Fruit fly (Drosophila melanogaster) whole organism, embryonic: ENCODE results near the gene unc-119.

ENCODE experiments used
- Aef1 ChIP-seq: fragments of 200-800 bp; sonication (Bioruptor generic); IDR thresholded peaks from 3 replicates; pipeline ENCODE4 v1.3.6; 2022; ENCODE audit warnings: missing biosample characterization, missing genetic modification characterization
- B-H1 ChIP-seq: fragments of 200-800 bp; sonication (Bioruptor generic); IDR thresholded peaks from 3 replicates; pipeline ENCODE4 v1.3.6; 2022; ENCODE audit warnings: missing biosample characterization, missing genetic modification characterization
- CG10431 ChIP-seq: fragments of 200-800 bp; sonication (Bioruptor generic); optimal IDR thresholded peaks from 3 replicates; lab custom pipeline; 2018; ENCODE audit warnings: missing biosample characterization, mild to moderate bottlenecking, missing genetic modification characterization
- CG10543 ChIP-seq: fragments of 200-800 bp; sonication (Bioruptor generic); optimal IDR thresholded peaks from 3 replicates; lab custom pipeline; 2017; ENCODE audit warnings: missing biosample characterization, mild to moderate bottlenecking, missing genetic modification characterization, moderate library complexity
- CG11085 ChIP-seq: fragments of 200-800 bp; sonication (Bioruptor generic); IDR thresholded peaks from 2 replicates; pipeline ENCODE4 v1.3.6; 2022; ENCODE audit warnings: missing biosample characterization, missing genetic modification characterization
- CG12071 ChIP-seq: fragments of 200-800 bp; sonication (Bioruptor generic); optimal IDR thresholded peaks from 3 replicates; lab custom pipeline; 2018; ENCODE audit warnings: missing biosample characterization, mild to moderate bottlenecking, missing genetic modification characterization
- CG13424 ChIP-seq: fragments of 200-800 bp; sonication (Bioruptor generic); optimal IDR thresholded peaks from 2 replicates; lab custom pipeline; 2019; ENCODE audit warnings: missing biosample characterization, mild to moderate bottlenecking, missing genetic modification characterization, moderate library complexity
- CG16779 ChIP-seq: fragments of 200-800 bp; sonication (Bioruptor generic); IDR thresholded peaks from 2 replicates; pipeline ENCODE4 v1.3.6; 2022; ENCODE audit warnings: missing biosample characterization, missing genetic modification characterization
- CG16815 ChIP-seq: fragments of 200-800 bp; sonication (Bioruptor generic); optimal IDR thresholded peaks from 3 replicates; lab custom pipeline; 2017; ENCODE audit warnings: missing biosample characterization, mild to moderate bottlenecking, missing genetic modification characterization
- CG17359 ChIP-seq: fragments of 200-800 bp; sonication (Bioruptor generic); optimal IDR thresholded peaks from 3 replicates; lab custom pipeline; 2018; ENCODE audit warnings: missing biosample characterization, mild to moderate bottlenecking, missing genetic modification characterization, moderate library complexity
- CG30431 ChIP-seq: fragments of 200-800 bp; sonication (Bioruptor generic); optimal IDR thresholded peaks from 2 replicates; lab custom pipeline; 2017; ENCODE audit warnings: missing biosample characterization, missing genetic modification characterization
- CG42726 ChIP-seq: fragments of 200-800 bp; sonication (Bioruptor generic); IDR thresholded peaks from 2 replicates; pipeline ENCODE4 v1.3.6; 2022; ENCODE audit warnings: missing biosample characterization, missing genetic modification characterization; ENCODE audit not compliant: partially characterized antibody
- CG5953 ChIP-seq: fragments of 200-800 bp; sonication (Bioruptor generic); IDR thresholded peaks from 2 replicates; pipeline ENCODE4 v1.3.6; 2022; ENCODE audit warnings: missing biosample characterization, missing genetic modification characterization
- CG6683 ChIP-seq: fragments of 200-800 bp; sonication (Bioruptor generic); optimal IDR thresholded peaks from 2 replicates; lab custom pipeline; 2017; ENCODE audit warnings: missing biosample characterization, mild to moderate bottlenecking, missing genetic modification characterization, missing genetic modification reagents
- CG6813 ChIP-seq: fragments of 200-800 bp; sonication (Bioruptor generic); optimal IDR thresholded peaks from 2 replicates; lab custom pipeline; 2017; ENCODE audit warnings: missing biosample characterization, missing genetic modification characterization, mild to moderate bottlenecking, moderate library complexity, missing genetic modification reagents
- CG7786 ChIP-seq: fragments of 200-800 bp; sonication (Bioruptor generic); optimal IDR thresholded peaks from 2 replicates; lab custom pipeline; 2016; ENCODE audit warnings: missing biosample characterization, missing genetic modification characterization
- CG8089 ChIP-seq: fragments of 200-800 bp; sonication (Bioruptor generic); optimal IDR thresholded peaks from 3 replicates; lab custom pipeline; 2016; ENCODE audit warnings: missing biosample characterization, missing genetic modification characterization
- Camta ChIP-seq: fragments of 200-800 bp; sonication (Bioruptor generic); optimal IDR thresholded peaks from 2 replicates; lab custom pipeline; 2016; ENCODE audit warnings: missing biosample characterization, missing genetic modification characterization
- CrebB ChIP-seq: fragments of 200-800 bp; sonication (Bioruptor generic); optimal IDR thresholded peaks from 3 replicates; lab custom pipeline; 2018; ENCODE audit warnings: missing biosample characterization, mild to moderate bottlenecking, missing genetic modification characterization
- Drgx ChIP-seq: fragments of 200-800 bp; sonication (Bioruptor generic); IDR thresholded peaks from 2 replicates; pipeline ENCODE4 v1.3.6; 2022; ENCODE audit warnings: missing biosample characterization, missing genetic modification characterization
- Ets65A ChIP-seq: fragments of 200-800 bp; sonication (Bioruptor generic); peaks from one replicate; lab custom pipeline; 2016; ENCODE audit warnings: missing biosample characterization, missing genetic modification characterization
- HmgZ ChIP-seq: fragments of 200-800 bp; sonication (Bioruptor generic); optimal IDR thresholded peaks from 2 replicates; lab custom pipeline; 2018; ENCODE audit warnings: missing biosample characterization, mild to moderate bottlenecking, missing genetic modification characterization
- Lim3 ChIP-seq: fragments of 200-800 bp; sonication (Bioruptor generic); IDR thresholded peaks from 2 replicates; pipeline ENCODE4 v1.3.6; 2022; ENCODE audit warnings: missing biosample characterization, missing genetic modification characterization
- Med ChIP-seq: fragments of 200-800 bp; sonication (Bioruptor generic); peaks from one replicate; lab custom pipeline; 2016; ENCODE audit warnings: missing biosample characterization, missing genetic modification characterization, mild to moderate bottlenecking, inconsistent platforms, moderate library complexity
- Optix ChIP-seq: fragments of 200-800 bp; sonication (Bioruptor generic); IDR thresholded peaks from 3 replicates; pipeline ENCODE4 v1.3.6; 2022; ENCODE audit warnings: missing biosample characterization, missing genetic modification characterization
- Ptx1 ChIP-seq: fragments of 200-800 bp; sonication (Bioruptor generic); IDR thresholded peaks from 2 replicates; pipeline ENCODE4 v1.3.6; 2022; ENCODE audit warnings: missing biosample characterization, missing genetic modification characterization
- Rfx ChIP-seq: fragments of 200-800 bp; sonication (Bioruptor generic); IDR thresholded peaks from 2 replicates; pipeline ENCODE4 v1.3.6; 2022; ENCODE audit warnings: missing biosample characterization, missing genetic modification characterization
- TFAM ChIP-seq: fragments of 200-800 bp; sonication (Bioruptor generic); optimal IDR thresholded peaks from 2 replicates; lab custom pipeline; 2017; ENCODE audit warnings: missing biosample characterization, missing genetic modification characterization, inconsistent platforms
- cas ChIP-seq: fragments of 200-800 bp; sonication (Bioruptor generic); IDR thresholded peaks from 2 replicates; pipeline ENCODE4 v1.3.6; 2022; ENCODE audit warnings: missing biosample characterization, missing genetic modification characterization
- corto ChIP-seq: fragments of 200-800 bp; sonication (Bioruptor generic); optimal IDR thresholded peaks from 2 replicates; lab custom pipeline; 2016; ENCODE audit warnings: missing biosample characterization, mild to moderate bottlenecking, missing genetic modification characterization, moderate library complexity
- da ChIP-seq: fragments of 200-800 bp; sonication (Bioruptor generic); optimal IDR thresholded peaks from 2 replicates; lab custom pipeline; 2016; ENCODE audit warnings: missing biosample characterization, missing genetic modification characterization
- dysf ChIP-seq: fragments of 200-800 bp; sonication (Bioruptor generic); IDR thresholded peaks from 3 replicates; pipeline ENCODE4 v1.3.6; 2022; ENCODE audit warnings: missing biosample characterization, missing genetic modification characterization
- exex ChIP-seq: fragments of 200-800 bp; sonication (Bioruptor generic); optimal IDR thresholded peaks from 4 replicates; lab custom pipeline; 2018; ENCODE audit warnings: missing biosample characterization, mild to moderate bottlenecking, missing genetic modification characterization, moderate library complexity
- fu2 ChIP-seq: fragments of 200-800 bp; sonication (Bioruptor generic); optimal IDR thresholded peaks from 2 replicates; lab custom pipeline; 2016; ENCODE audit warnings: missing biosample characterization, missing genetic modification characterization
- gce ChIP-seq: fragments of 200-800 bp; sonication (Bioruptor generic); IDR thresholded peaks from 3 replicates; pipeline ENCODE4 v1.3.6; 2022; ENCODE audit warnings: missing biosample characterization, missing genetic modification characterization
- hbn ChIP-seq: fragments of 200-800 bp; sonication (Bioruptor generic); IDR thresholded peaks from 2 replicates; pipeline ENCODE4 v1.3.6; 2022; ENCODE audit warnings: missing biosample characterization, missing genetic modification characterization; ENCODE audit not compliant: partially characterized antibody
- ken ChIP-seq: fragments of 200-800 bp; sonication (Bioruptor generic); IDR thresholded peaks from 3 replicates; pipeline ENCODE4 v1.3.6; 2022; ENCODE audit warnings: missing biosample characterization, missing genetic modification characterization
- nau ChIP-seq: fragments of 200-800 bp; sonication (Bioruptor generic); optimal IDR thresholded peaks from 3 replicates; lab custom pipeline; 2017; ENCODE audit warnings: missing biosample characterization, mild to moderate bottlenecking, missing genetic modification characterization, missing genetic modification reagents
- rib ChIP-seq: fragments of 200-800 bp; sonication (Bioruptor generic); IDR thresholded peaks from 2 replicates; pipeline ENCODE4 v1.3.6; 2022; ENCODE audit warnings: missing biosample characterization, missing genetic modification characterization
- sc ChIP-seq, 3 experiments: fragments of >200 bp in 2 of 3; fragments of 200-800 bp in 1 of 3; sonication (Bioruptor generic) in 1 of 3; optimal IDR thresholded peaks; 2 replicates in 2 of 3; 3 replicates in 1 of 3; lab custom pipeline; 2017; ENCODE audit warnings: mild to moderate bottlenecking in 1 of 3, missing biosample characterization in 1 of 3, missing genetic modification characterization in 1 of 3, missing genetic modification reagents in 1 of 3
- schlank ChIP-seq: fragments of 200-800 bp; sonication (Bioruptor generic); optimal IDR thresholded peaks from 2 replicates; lab custom pipeline; 2018; ENCODE audit warnings: missing biosample characterization, mild to moderate bottlenecking, missing genetic modification characterization
- sr ChIP-seq: fragments of 200-800 bp; sonication (Bioruptor generic); IDR thresholded peaks from 3 replicates; pipeline ENCODE4 v1.3.6; 2022; ENCODE audit warnings: missing biosample characterization, missing genetic modification characterization
- stwl ChIP-seq: fragments of 200-800 bp; sonication (Bioruptor generic); optimal IDR thresholded peaks from 3 replicates; lab custom pipeline; 2018; ENCODE audit warnings: missing biosample characterization, mild to moderate bottlenecking, missing genetic modification characterization, moderate library complexity
- tap ChIP-seq: fragments of 200-800 bp; optimal IDR thresholded peaks from 3 replicates; lab custom pipeline; 2019; ENCODE audit warnings: missing biosample characterization, mild to moderate bottlenecking, missing genetic modification characterization, moderate library complexity
- tll ChIP-seq, 2 experiments: fragments of 200-800 bp in 1 of 2; fragments of >200 bp in 1 of 2; sonication (Bioruptor generic) in 1 of 2; optimal IDR thresholded peaks; 2 replicates each; lab custom pipeline; 2017 to 2019; ENCODE audit warnings: missing biosample characterization in 2 of 2, missing genetic modification characterization in 2 of 2, mild to moderate bottlenecking in 1 of 2, moderate library complexity in 1 of 2
- ttk ChIP-seq: fragments of 200-800 bp; sonication (Bioruptor generic); IDR thresholded peaks from 2 replicates; pipeline ENCODE4 v2.1.2; 2022; ENCODE audit warnings: missing biosample characterization, missing genetic modification characterization
- unc-4 ChIP-seq: fragments of 200-800 bp; sonication (Bioruptor generic); IDR thresholded peaks from 2 replicates; pipeline ENCODE4 v1.3.6; 2022; ENCODE audit warnings: missing biosample characterization, missing genetic modification characterization; ENCODE audit not compliant: partially characterized antibody

The unc-119 gene

dm6 chrX:7312406-7312805, 21.3 kb upstream of the unc-119 start:
- TF ChIP-seq CG11085 (no peak), CG6813 (GFP tag; lab: Kevin White, UChicago) (no peak), Ptx1 (GFP tag; lab: Robert Waterston, UW) (0 out of 2 replicates have a peak, but pooled peaks have one; percentile 5), Drgx (peak; percentile 51), Med (GFP tag; lab: Kevin White, UChicago) (peak; percentile 59), CG13424 (tag; lab: Kevin White, UChicago) (no peak)

- TF ChIP-seq Rfx (GFP tag; lab: Robert Waterston, UW) (no peak), sr (GFP tag; lab: Robert Waterston, UW) (peak; percentile 59; the same call in 2 of the 3 replicates), Med (GFP tag; lab: Kevin White, UChicago) (peak; percentile 64), dysf (GFP tag; lab: Robert Waterston, UW) (no peak), exex (tag; lab: Kevin White, UChicago) (no peak), da (GFP tag; lab: Kevin White, UChicago) (no peak), HmgZ (tag; lab: Kevin White, UChicago) (no peak), Ets65A (GFP tag; lab: Kevin White, UChicago) (peak; percentile 73), gce (no peak), tll (GFP tag; optimal IDR thresholded peaks at IDR 0.05; lab: Kevin White, UChicago) (no peak), CG8089 (GFP tag; lab: Kevin White, UChicago) (no peak), nau (GFP tag; lab: Kevin White, UChicago) (no peak)
- TF ChIP-seq, all 482 proteins: peak for 3
Observed at dm6 chrX:7308794-7309193, 17.7 kb upstream of the unc-119 start.

- TF ChIP-seq CG10431 (GFP tag; lab: Kevin White, UChicago) (no peak), fu2 (GFP tag; lab: Kevin White, UChicago) (no peak), CG42726 (GFP tag; lab: Robert Waterston, UW) (no peak), CG17359 (tag; lab: Kevin White, UChicago) (no peak), Aef1 (GFP tag; lab: Robert Waterston, UW) (peak; percentile 67), Lim3 (no peak), CG16815 (GFP tag; lab: Kevin White, UChicago) (no peak), sc (optimal IDR thresholded peaks at IDR 0.05; lab: Kevin White, UChicago) (no peak), sc (GFP tag; optimal IDR thresholded peaks at IDR 0.05; lab: Kevin White, UChicago) (no peak), CrebB (tag; lab: Kevin White, UChicago) (no peak), TFAM (GFP tag; lab: Kevin White, UChicago) (no peak), hbn (GFP tag; lab: Robert Waterston, UW) (no peak; the same call in 1 of the 2 replicates), corto (GFP tag; lab: Kevin White, UChicago) (no peak), CG7786 (GFP tag; lab: Kevin White, UChicago) (no peak), Optix (GFP tag; lab: Robert Waterston, UW) (no peak), CG12071 (GFP tag; lab: Kevin White, UChicago) (no peak), CG6683 (no peak), CG30431 (GFP tag; lab: Kevin White, UChicago) (no peak), ttk (GFP tag; lab: Robert Waterston, UW) (no peak), CG10543 (GFP tag; lab: Kevin White, UChicago) (peak; percentile 27), schlank (tag; lab: Kevin White, UChicago) (no peak), unc-4 (peak; percentile 37; the same call in 1 of the 2 replicates), rib (GFP tag; lab: Robert Waterston, UW) (0 out of 2 replicates have a peak, but pooled peaks have one; percentile 67), cas (GFP tag; lab: Robert Waterston, UW) (no peak), CG16779 (GFP tag; lab: Robert Waterston, UW) (no peak), CG5953 (GFP tag; lab: Robert Waterston, UW) (no peak), B-H1 (no peak), ken (GFP tag; lab: Robert Waterston, UW) (no peak), stwl (tag; lab: Kevin White, UChicago) (no peak), tap (tag; lab: Kevin White, UChicago) (no peak), Camta (GFP tag; lab: Kevin White, UChicago) (no peak)
Observed at dm6 chrX:7307478-7308200, 16.5 kb upstream of the unc-119 start, which contains the start of gene brk. TSS of gene brk (plus strand) at chrX:7307939.
